Worm (Caenorhabditis elegans) whole organism, early embryonic: ENCODE data around the gene W06D11.2.
"Not testable (repeated sequence)": the region's sequence is repeated elsewhere in the genome, so short reads cannot be mapped to it uniquely, and the experiment has no call there.

ENCODE experiments used
- B0310.2 ChIP-seq: sonication (generic microtip); optimal IDR thresholded peaks from 2 replicates; lab custom pipeline; 2016; ENCODE audit warnings: mild to moderate bottlenecking, missing genetic modification characterization, missing compliant biosample characterization
- F13C5.2 ChIP-seq: sonication (generic microtip); optimal IDR thresholded peaks from 2 replicates; lab custom pipeline; 2017; ENCODE audit warnings: mild to moderate bottlenecking, missing genetic modification characterization, inconsistent platforms, missing compliant biosample characterization
- aly-1 ChIP-seq: sonication (generic microtip); optimal IDR thresholded peaks from 2 replicates; lab custom pipeline; 2016; ENCODE audit warnings: missing genetic modification characterization, missing compliant biosample characterization
- ama-1 ChIP-seq: fragments of 150-350 bp; optimal IDR thresholded peaks from 2 replicates; lab custom pipeline; 2014
- ceh-13 ChIP-seq: fragments of 200-800 bp; sonication (Bioruptor generic); optimal IDR thresholded peaks from 2 replicates; lab custom pipeline; 2018; ENCODE audit warnings: mild to moderate bottlenecking, missing genetic modification characterization, missing compliant biosample characterization
- ceh-36 ChIP-seq: sonication (generic microtip); optimal IDR thresholded peaks from 2 replicates; lab custom pipeline; 2016; ENCODE audit warnings: missing genetic modification characterization, inconsistent platforms, missing compliant biosample characterization
- ets-7 ChIP-seq: sonication (generic microtip); optimal IDR thresholded peaks from 2 replicates; lab custom pipeline; 2016; ENCODE audit warnings: missing genotype, missing genetic modification characterization, missing compliant biosample characterization
- flt-1 ChIP-seq: fragments of 200-800 bp; sonication (Bioruptor generic); IDR thresholded peaks from 2 replicates; pipeline ENCODE4 v1.3.6; 2022; ENCODE audit warnings: missing genetic modification characterization, missing compliant biosample characterization
- hmbx-1 ChIP-seq: sonication (generic microtip); optimal IDR thresholded peaks from 2 replicates; lab custom pipeline; 2016; ENCODE audit warnings: mild to moderate bottlenecking, missing genetic modification characterization, missing compliant biosample characterization
- hmg-4 ChIP-seq: fragments of 200-800 bp; sonication (Bioruptor generic); optimal IDR thresholded peaks from 2 replicates; lab custom pipeline; 2018; ENCODE audit warnings: mild to moderate bottlenecking, missing genetic modification characterization, missing compliant biosample characterization
- hnd-1 ChIP-seq: sonication (generic microtip); optimal IDR thresholded peaks from 2 replicates; lab custom pipeline; 2016; ENCODE audit warnings: missing genetic modification characterization, missing compliant biosample characterization
- pes-1 ChIP-seq: fragments of 200-800 bp; sonication (Bioruptor generic); IDR thresholded peaks from 2 replicates; pipeline ENCODE4 v1.3.6; 2022; ENCODE audit warnings: missing genetic modification reagents, missing genetic modification characterization, missing compliant biosample characterization
- scrt-1 ChIP-seq: fragments of 200-800 bp; sonication (Bioruptor generic); IDR thresholded peaks from 2 replicates; pipeline ENCODE4 v1.3.6; 2022; ENCODE audit warnings: missing genetic modification characterization, missing compliant biosample characterization
- sea-1 ChIP-seq: fragments of 200-800 bp; sonication (Bioruptor generic); conservative IDR thresholded peaks from 2 replicates; pipeline ENCODE4 v1.3.6; 2022; ENCODE audit warnings: missing genetic modification characterization, missing compliant biosample characterization
- tbx-11 ChIP-seq: fragments of 200-800 bp; sonication (Bioruptor generic); IDR thresholded peaks from 2 replicates; pipeline ENCODE4 v1.3.6; 2022; ENCODE audit warnings: missing genetic modification characterization, missing compliant biosample characterization
- tbx-37 ChIP-seq: fragments of 200-800 bp; sonication (Bioruptor generic); conservative IDR thresholded peaks from 2 replicates; pipeline ENCODE4 v1.3.6; 2022; ENCODE audit warnings: missing genetic modification reagents, missing genetic modification characterization, missing compliant biosample characterization
- tra-4 ChIP-seq: sonication (generic microtip); optimal IDR thresholded peaks from 2 replicates; lab custom pipeline; 2017; ENCODE audit warnings: missing genetic modification characterization, missing compliant biosample characterization

W06D11.2 gene

DNA sequence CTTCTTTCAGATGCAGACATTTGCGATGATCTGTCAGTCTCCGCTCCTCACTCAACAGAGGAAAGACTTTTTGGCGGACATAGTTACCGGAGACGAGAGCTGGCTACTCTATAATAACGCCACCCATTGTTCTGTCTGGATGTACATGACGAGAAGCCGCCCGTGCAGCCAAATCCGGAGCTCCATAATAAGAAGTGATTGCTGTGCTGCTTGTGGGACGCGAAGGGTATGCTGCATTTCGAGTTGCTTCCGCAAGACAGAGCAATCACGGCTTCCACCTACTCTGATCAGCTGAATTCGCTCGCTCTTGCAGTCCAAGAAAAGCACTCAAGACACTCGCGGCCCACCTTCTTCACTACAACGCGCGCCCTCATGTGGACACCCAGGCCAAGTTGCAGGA lies 17.2 kb upstream of the W06D11.2 start:
- TF ChIP-seq F13C5.2 (tag; lab: Kevin White, UChicago) (no peak), ceh-36 (tag; lab: Kevin White, UChicago) (no peak), hmbx-1 (no peak), tbx-11 (GFP tag; lab: Robert Waterston, UW) (no peak)

DNA sequence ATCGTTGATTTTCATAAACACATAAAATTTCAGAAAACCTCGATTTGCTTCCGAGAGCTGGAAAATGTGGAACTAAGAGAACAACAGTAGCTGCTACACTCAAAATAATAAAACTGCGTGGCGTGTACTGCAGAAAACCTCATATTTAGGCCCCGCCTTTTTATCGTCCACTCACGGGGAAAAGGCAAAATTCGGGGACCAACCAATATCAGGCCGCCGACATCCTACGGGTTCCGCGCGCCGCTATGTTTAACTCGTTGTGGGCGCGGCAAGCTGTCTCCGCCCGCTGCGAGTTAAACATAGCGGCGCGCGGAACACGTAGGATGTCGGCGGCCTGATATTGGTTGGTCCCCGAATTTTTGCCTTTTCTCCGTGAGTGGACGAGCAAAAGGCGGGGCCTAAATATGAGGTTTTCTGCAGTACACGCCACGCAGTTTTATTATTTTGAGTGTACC lies 11.5 kb upstream of the W06D11.2 start, which contains the start of gene F17A2.16:
F17A2.16 (plus strand) TSS at position 405 of the 455 bp plus-strand sequence.
- not testable (repeated sequence) for TF ChIP-seq pes-1 (GFP tag; lab: Robert Waterston, UW); F13C5.2 (tag; lab: Kevin White, UChicago); tbx-37 (GFP tag; lab: Robert Waterston, UW)

DNA sequence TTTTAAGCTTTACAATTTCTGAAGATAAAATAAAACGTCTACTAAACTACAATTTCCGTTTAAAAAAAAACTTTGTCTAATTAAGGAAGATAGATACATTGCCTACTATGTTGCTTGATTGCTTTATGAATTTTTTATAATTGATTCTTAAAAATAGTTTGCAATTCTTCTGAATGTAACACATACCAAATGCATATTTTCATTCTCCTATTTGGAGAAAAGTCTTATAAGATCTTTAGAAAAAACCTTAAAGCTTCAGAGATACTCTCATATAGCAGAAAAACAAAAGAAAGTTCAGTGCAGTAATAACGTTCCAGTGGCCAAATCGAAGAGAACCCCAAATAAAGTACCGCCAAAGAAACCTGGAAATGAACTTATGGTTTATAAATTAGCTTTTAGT lies 10.0 kb upstream of the W06D11.2 start, which contains the start of gene phf-32:
phf-32 (plus strand) TSS at position 301 of the 400 bp plus-strand sequence.
- TF ChIP-seq tbx-11 (GFP tag; lab: Robert Waterston, UW): no peak
- no peak for TF ChIP-seq tra-4 (tag; lab: Kevin White, UChicago)
- TF ChIP-seq tbx-37 (GFP tag; lab: Robert Waterston, UW): no peak
- TF ChIP-seq B0310.2: no peak
- no peak for TF ChIP-seq ceh-36 (tag; lab: Kevin White, UChicago)
- TF ChIP-seq hnd-1 (tag; lab: Kevin White, UChicago): no peak
- TF ChIP-seq aly-1: no peak
- no peak for TF ChIP-seq hmbx-1
- no peak for TF ChIP-seq scrt-1 (GFP tag; lab: Robert Waterston, UW)
- no peak for TF ChIP-seq hmg-4 (GFP tag; lab: Kevin White, UChicago)
- TF ChIP-seq F13C5.2 (tag; lab: Kevin White, UChicago): no peak
- TF ChIP-seq ceh-13 (GFP tag; lab: Kevin White, UChicago): no peak
- TF ChIP-seq pes-1 (GFP tag; lab: Robert Waterston, UW): no peak
- no peak for TF ChIP-seq ets-7 (tag; lab: Kevin White, UChicago)

DNA sequence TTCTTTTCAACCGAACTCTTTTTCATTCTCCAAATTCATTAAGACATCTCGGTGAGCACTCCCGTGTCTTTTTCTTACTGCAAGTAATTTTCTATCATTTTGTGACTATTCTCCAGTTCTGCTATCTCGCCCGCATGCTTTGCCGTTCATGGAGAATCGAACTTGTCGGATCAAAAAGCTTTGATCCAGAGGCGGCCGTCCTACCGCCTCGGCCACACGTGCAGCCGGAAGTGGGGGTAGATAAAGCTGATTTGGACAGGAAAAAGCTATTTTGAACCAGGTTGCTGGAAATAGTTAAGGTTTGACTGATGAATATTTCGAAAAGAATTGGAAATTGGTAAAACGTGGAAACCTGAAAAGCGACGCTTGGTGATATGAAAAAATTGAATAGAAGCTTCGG lies 7.7 kb upstream of the W06D11.2 start:
- TF ChIP-seq ceh-13 (GFP tag; lab: Kevin White, UChicago): no peak
- TF ChIP-seq hnd-1 (tag; lab: Kevin White, UChicago): no peak
- no peak for TF ChIP-seq sea-1 (GFP tag; lab: Robert Waterston, UW)
- no peak for TF ChIP-seq hmg-4 (GFP tag; lab: Kevin White, UChicago)
- TF ChIP-seq scrt-1 (GFP tag; lab: Robert Waterston, UW): no peak
- no peak for TF ChIP-seq hmbx-1
- TF ChIP-seq tbx-11 (GFP tag; lab: Robert Waterston, UW): no peak
- TF ChIP-seq aly-1: no peak
- TF ChIP-seq ceh-36 (tag; lab: Kevin White, UChicago): no peak
- no peak for TF ChIP-seq tra-4 (tag; lab: Kevin White, UChicago)
- TF ChIP-seq F13C5.2 (tag; lab: Kevin White, UChicago): no peak
- TF ChIP-seq flt-1 (GFP tag; lab: Robert Waterston, UW): no peak

DNA sequence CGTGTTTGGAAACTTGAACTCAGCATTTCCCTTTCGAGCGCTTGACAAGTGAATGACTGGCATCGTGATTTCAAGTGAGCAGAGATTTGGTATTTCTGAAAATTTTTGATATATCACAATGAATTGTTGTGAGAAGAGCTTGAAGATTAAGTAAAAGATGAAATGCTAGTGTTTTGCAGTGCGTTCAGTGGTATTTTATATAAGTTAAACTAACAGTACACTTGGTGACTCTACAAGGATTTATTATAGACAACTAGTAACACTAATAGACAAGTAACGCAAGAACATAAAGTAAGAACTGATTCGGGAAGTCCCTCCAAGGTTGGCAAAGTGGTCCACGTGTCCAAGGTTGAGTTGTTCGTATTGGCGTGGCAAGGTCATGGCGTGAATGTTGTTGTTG lies 6.2 kb upstream of the W06D11.2 start, which contains the start of gene dot-1.3:
dot-1.3 (minus strand) TSS at position 101 of the 400 bp plus-strand sequence.
- TF ChIP-seq tbx-11 (GFP tag; lab: Robert Waterston, UW); tbx-37 (GFP tag; lab: Robert Waterston, UW); hnd-1 (tag; lab: Kevin White, UChicago): not testable (repeated sequence)

DNA sequence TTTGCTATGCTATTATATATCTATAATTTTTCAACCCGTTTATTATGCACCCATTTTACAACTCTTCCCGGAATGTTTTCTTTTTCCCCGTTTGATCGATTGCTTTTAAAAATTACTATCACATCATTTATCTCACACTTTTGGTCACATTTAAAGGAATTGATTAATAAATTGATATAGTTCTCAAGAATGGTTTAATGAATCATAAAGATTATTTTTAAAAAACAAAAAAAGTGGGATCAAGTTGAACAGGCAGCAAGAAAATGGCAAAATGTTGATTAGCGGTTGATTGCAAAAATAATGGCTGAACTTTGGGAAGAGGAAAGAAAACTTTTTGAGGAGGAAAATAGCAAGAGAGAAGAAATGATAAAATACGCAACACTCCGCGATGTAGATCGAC lies 3.3 kb upstream of the W06D11.2 start, which contains the start of gene W06D11.5:
W06D11.5 (plus strand) TSS at position 301 of the 400 bp plus-strand sequence.
- TF ChIP-seq ceh-13 (GFP tag; lab: Kevin White, UChicago): no peak

DNA sequence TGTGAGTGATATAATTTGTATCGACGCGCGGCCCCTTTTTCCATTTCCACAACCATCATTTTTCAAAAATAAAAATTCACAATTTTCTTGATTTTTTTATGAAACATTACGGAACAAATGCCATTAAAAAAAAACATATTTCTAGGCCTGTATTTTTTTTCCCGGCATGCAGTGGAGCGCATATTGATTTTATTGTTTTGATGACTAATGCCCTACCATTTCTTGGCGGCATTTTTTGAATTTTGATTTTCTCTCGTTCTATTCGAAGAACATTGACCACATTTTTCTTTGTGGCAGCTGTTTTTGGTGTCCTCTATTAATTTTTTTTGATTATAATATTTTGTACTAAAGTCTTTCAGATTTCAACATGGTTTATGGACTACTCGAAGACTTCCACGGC lies 1.8 kb upstream of the W06D11.2 start, which contains the start of gene W06D11.3:
W06D11.3 (plus strand) TSS at position 360 of the 400 bp plus-strand sequence.
- no peak for TF ChIP-seq F13C5.2 (tag; lab: Kevin White, UChicago)
- no peak for TF ChIP-seq hmg-4 (GFP tag; lab: Kevin White, UChicago)
- no peak for TF ChIP-seq sea-1 (GFP tag; lab: Robert Waterston, UW)
- TF ChIP-seq ama-1: no peak
- no peak for TF ChIP-seq pes-1 (GFP tag; lab: Robert Waterston, UW)
- TF ChIP-seq scrt-1 (GFP tag; lab: Robert Waterston, UW): no peak
- TF ChIP-seq aly-1: no peak
- no peak for TF ChIP-seq tra-4 (tag; lab: Kevin White, UChicago)

DNA sequence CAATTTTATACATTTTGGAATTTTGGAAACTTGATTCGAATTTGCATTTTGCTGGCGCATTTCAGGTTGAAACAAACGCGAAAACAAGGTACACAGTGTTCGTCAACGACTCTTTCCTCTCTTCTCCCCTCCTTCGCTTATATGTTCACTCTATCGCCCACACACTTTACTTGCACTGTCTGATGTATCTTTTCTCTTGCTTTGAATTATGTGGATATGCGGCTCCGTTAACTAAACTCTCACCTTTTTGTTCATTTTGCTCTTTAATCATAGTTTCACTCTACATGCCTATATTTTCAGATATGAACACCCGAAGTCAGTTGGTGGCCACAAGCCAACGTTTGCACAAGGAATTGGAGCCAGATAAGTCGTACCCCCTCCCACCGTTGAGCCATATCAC lies 2.3 kb downstream of the W06D11.2 start, which contains the start of gene W06D11.1:
W06D11.1 (plus strand) TSS at position 301 of the 400 bp plus-strand sequence.
- no peak for TF ChIP-seq flt-1 (GFP tag; lab: Robert Waterston, UW)
- no peak for TF ChIP-seq aly-1
- TF ChIP-seq pes-1 (GFP tag; lab: Robert Waterston, UW): no peak
- no peak for TF ChIP-seq ceh-36 (tag; lab: Kevin White, UChicago)
- TF ChIP-seq B0310.2: no peak
- no peak for TF ChIP-seq sea-1 (GFP tag; lab: Robert Waterston, UW)
- TF ChIP-seq ceh-13 (GFP tag; lab: Kevin White, UChicago): no peak
- no peak for TF ChIP-seq ets-7 (tag; lab: Kevin White, UChicago)
